Worm (Caenorhabditis elegans): Measurements from ENCODE around the gene unc-52.
A peak's percentile ranks its signal among the peaks of the same experiment; 100 is the strongest.

Gene unc-52

DNA sequence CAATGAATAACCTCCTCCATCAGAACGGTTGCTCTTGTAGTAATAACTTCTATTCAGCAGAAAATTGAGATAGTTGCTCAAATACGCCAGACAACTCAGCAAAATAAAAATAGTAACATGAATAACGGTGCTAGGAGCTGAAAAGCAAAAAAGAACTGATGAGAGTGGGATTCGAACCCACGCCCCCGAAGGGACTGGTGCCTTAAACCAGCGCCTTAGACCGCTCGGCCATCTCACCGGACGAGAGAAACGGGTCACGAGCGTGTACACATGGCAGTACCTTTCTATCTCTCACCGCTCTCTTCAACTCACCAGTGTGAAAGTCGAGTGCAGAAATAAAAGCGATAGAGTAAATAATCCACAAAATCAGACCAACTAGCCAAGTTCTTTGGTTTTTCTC lies 49.1 kb downstream of the unc-52 start (continued):
- peak; percentile 65 for TF ChIP-seq hlh-6 (tag; optimal IDR thresholded peaks at IDR 0.05)
- TF ChIP-seq C08G9.2 (tag; optimal IDR thresholded peaks at IDR 0.05), result peak; percentile 67
- no peak for TF ChIP-seq tbx-7 (tag; optimal IDR thresholded peaks at IDR 0.05)
- TF ChIP-seq zip-5 (tag; optimal IDR thresholded peaks at IDR 0.05), result peak; percentile 18
- TF ChIP-seq hlh-15 (tag; optimal IDR thresholded peaks at IDR 0.05), result peak; percentile 81
- peak; percentile 52 for TF ChIP-seq ceh-9 (tag; optimal IDR thresholded peaks at IDR 0.05)
- peak; percentile 23 for TF ChIP-seq lin-11 (tag; optimal IDR thresholded peaks at IDR 0.05)
- 0 out of 2 replicates have a peak, but pooled peaks have one; percentile 53 for TF ChIP-seq unc-3 (GFP tag; conservative IDR thresholded peaks at IDR 0.05)
- peak; percentile 10 for TF ChIP-seq unc-3 (tag; optimal IDR thresholded peaks at IDR 0.05)
- TF ChIP-seq Y22D7AL.16 (tag; optimal IDR thresholded peaks at IDR 0.05), result peak; percentile 69
- no peak for TF ChIP-seq elt-4 (tag; optimal IDR thresholded peaks at IDR 0.05)
- TF ChIP-seq ama-1 (optimal IDR thresholded peaks at IDR 0.05), result no peak
- TF ChIP-seq hlh-13 (GFP tag; optimal IDR thresholded peaks at IDR 0.05), result peak; percentile 54
- TF ChIP-seq rnt-1 (tag; optimal IDR thresholded peaks at IDR 0.05), result peak; percentile 16
- peak; percentile 60 for TF ChIP-seq ceh-6 (GFP tag; optimal IDR thresholded peaks at IDR 0.05)
- TF ChIP-seq ceh-24 (tag; optimal IDR thresholded peaks at IDR 0.05), result no peak
- no peak for TF ChIP-seq K09A11.1 (tag; optimal IDR thresholded peaks at IDR 0.05; ENCODE audit: insufficient read depth)
- TF ChIP-seq ceh-19 (GFP tag; optimal IDR thresholded peaks at IDR 0.05), result peak; percentile 51
- TF ChIP-seq unc-42 (tag; optimal IDR thresholded peaks at IDR 0.05), result no peak
- TF ChIP-seq F13H6.1 (tag; optimal IDR thresholded peaks at IDR 0.05), result peak; percentile 50
- peak; percentile 60 for TF ChIP-seq C38D4.7 (GFP tag; optimal IDR thresholded peaks at IDR 0.05)
- peak; percentile 33 for TF ChIP-seq ets-4 (tag; optimal IDR thresholded peaks at IDR 0.05)
- peak; percentile 26 for TF ChIP-seq ref-2 (tag; optimal IDR thresholded peaks at IDR 0.05)
- peak; percentile 46 for TF ChIP-seq sox-4 (tag; optimal IDR thresholded peaks at IDR 0.05)
- TF ChIP-seq nfya-1 (tag; optimal IDR thresholded peaks at IDR 0.05), result no peak
- peak; percentile 62; the same call in 1 of the 2 replicates for TF ChIP-seq ceh-45 (GFP tag; IDR thresholded peaks at IDR 0.05)
- TF ChIP-seq hlh-8 (tag; optimal IDR thresholded peaks at IDR 0.05), result no peak
- TF ChIP-seq dmd-4 (tag; optimal IDR thresholded peaks at IDR 0.05; ENCODE audit: borderline replicate concordance), result peak; percentile 73
- TF ChIP-seq tbx-2 (tag; optimal IDR thresholded peaks at IDR 0.05), result peak; percentile 66
- TF ChIP-seq K02D7.2 (tag; optimal IDR thresholded peaks at IDR 0.05), result peak; percentile 51
- TF ChIP-seq T23F11.4 (GFP tag; optimal IDR thresholded peaks at IDR 0.05), result peak; percentile 30
- TF ChIP-seq syd-9 (tag; optimal IDR thresholded peaks at IDR 0.05), result peak; percentile 23
- TF ChIP-seq ceh-48 (tag; optimal IDR thresholded peaks at IDR 0.05), result peak; percentile 37
- TF ChIP-seq ceh-34 (tag; optimal IDR thresholded peaks at IDR 0.05), result peak; percentile 52
- TF ChIP-seq ceh-31 (tag; optimal IDR thresholded peaks at IDR 0.05), result peak; percentile 45

DNA sequence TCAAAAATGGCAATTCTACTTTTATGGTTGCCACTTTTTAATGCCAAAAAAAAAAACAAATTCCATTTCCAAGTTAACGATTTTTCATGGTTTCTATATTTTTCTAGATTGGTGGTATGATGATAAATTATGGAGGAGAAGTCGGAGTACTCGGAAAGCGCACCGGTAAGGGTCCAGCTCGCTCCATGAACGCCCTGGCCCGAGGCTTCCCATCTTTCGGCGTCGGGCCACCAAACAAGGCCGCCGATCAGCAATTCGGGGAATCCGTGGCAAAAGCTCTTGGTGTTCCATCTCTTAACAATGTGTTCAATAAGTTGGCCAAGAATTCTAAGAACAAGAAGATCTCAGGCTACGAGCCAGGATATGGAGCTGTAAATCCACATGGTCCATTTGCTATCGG lies 50.2 kb downstream of the unc-52 start:
- TF ChIP-seq pat-9 (tag; optimal IDR thresholded peaks at IDR 0.05) (no peak), madf-2 (tag; optimal IDR thresholded peaks at IDR 0.05) (no peak), nhr-11 (tag; optimal IDR thresholded peaks at IDR 0.05) (no peak), unc-55 (GFP tag; optimal IDR thresholded peaks at IDR 0.05) (no peak), unc-42 (tag; optimal IDR thresholded peaks at IDR 0.05) (no peak), sox-4 (tag; optimal IDR thresholded peaks at IDR 0.05) (no peak), ceh-34 (tag; optimal IDR thresholded peaks at IDR 0.05) (no peak), ceh-30 (tag; optimal IDR thresholded peaks at IDR 0.05) (no peak), odd-2 (tag; optimal IDR thresholded peaks at IDR 0.05) (no peak), ceh-9 (tag; optimal IDR thresholded peaks at IDR 0.05) (no peak), ceh-18 (tag; optimal IDR thresholded peaks at IDR 0.05) (no peak), rnt-1 (tag; optimal IDR thresholded peaks at IDR 0.05) (no peak)
